Fruit fly (Drosophila melanogaster): ENCODE measurements around the gene CG14971.

- peak; percentile 20 for TF ChIP-seq pan (optimal IDR thresholded peaks at IDR 0.05)
- TF ChIP-seq usp (GFP tag; optimal IDR thresholded peaks at IDR 0.05) = no peak
- no peak for TF ChIP-seq Jra (GFP tag; optimal IDR thresholded peaks at IDR 0.05)
- TF ChIP-seq OdsH (GFP tag; optimal IDR thresholded peaks at IDR 0.05) = no peak
- TF ChIP-seq woc (GFP tag; optimal IDR thresholded peaks at IDR 0.05) = no peak
- TF ChIP-seq Rel (GFP tag; optimal IDR thresholded peaks at IDR 0.05) = no peak
- TF ChIP-seq Rel (tag; optimal IDR thresholded peaks at IDR 0.05) = peak; percentile 1
Measured at dm6 chr3L:3485088-3485710, 14.1 kb upstream of the CG14971 start.

Measured in whole organism, wandering third instar larva.